Worm (Caenorhabditis elegans) whole organism, L2 larva: ENCODE results near the gene T24C12.4.

Experiments
- R02D3.7 ChIP-seq: fragments of 150-350 bp; optimal IDR thresholded peaks from 2 replicates; lab custom pipeline; 2014; ENCODE audit warnings: missing biosample characterization, missing genetic modification characterization
- elt-3 ChIP-seq: sonication (generic microtip); optimal IDR thresholded peaks from 2 replicates; lab custom pipeline; 2017; ENCODE audit warnings: missing biosample characterization, missing genetic modification characterization
- fos-1 ChIP-seq: fragments of 150-350 bp; optimal IDR thresholded peaks from 2 replicates; lab custom pipeline; 2014; ENCODE audit warnings: missing biosample characterization, missing genetic modification characterization
- lsy-2 ChIP-seq, 2 experiments: fragments of 150-350 bp in 1 of 2; sonication (generic microtip) in 1 of 2; optimal IDR thresholded peaks; 2 replicates each; lab custom pipeline; 2014 to 2017; ENCODE audit warnings: missing biosample characterization in 2 of 2, missing genetic modification characterization in 2 of 2
- mdl-1 ChIP-seq, 2 experiments: fragments of 150-350 bp in 1 of 2; sonication (generic microtip) in 1 of 2; optimal IDR thresholded peaks; 2 replicates each; lab custom pipeline; 2017; ENCODE audit warnings: missing biosample characterization in 2 of 2, missing genetic modification characterization in 2 of 2
- nhr-10 ChIP-seq: sonication (generic microtip); optimal IDR thresholded peaks from 2 replicates; lab custom pipeline; 2017; ENCODE audit warnings: missing biosample characterization, missing genetic modification characterization
- nhr-12 ChIP-seq: fragments of 150-350 bp; optimal IDR thresholded peaks from 2 replicates; lab custom pipeline; 2014; ENCODE audit warnings: missing biosample characterization, missing genetic modification characterization
- sma-3 ChIP-seq: sonication (generic microtip); optimal IDR thresholded peaks from 2 replicates; lab custom pipeline; 2016; ENCODE audit warnings: missing genetic modification reagents, missing genetic modification characterization, missing compliant biosample characterization
- unc-39 ChIP-seq: fragments of 150-350 bp; optimal IDR thresholded peaks from 2 replicates; lab custom pipeline; 2014; ENCODE audit warnings: missing biosample characterization, missing genetic modification characterization
- unc-55 ChIP-seq: fragments of 150-350 bp; sonication (generic microtip); optimal IDR thresholded peaks from 3 replicates; lab custom pipeline; 2014; ENCODE audit warnings: missing biosample characterization, missing genetic modification reagents, missing genetic modification characterization
- unc-62 ChIP-seq: fragments of 150-350 bp; optimal IDR thresholded peaks from 2 replicates; lab custom pipeline; 2014; ENCODE audit warnings: missing biosample characterization, missing genetic modification reagents, missing genetic modification characterization

DNA sequence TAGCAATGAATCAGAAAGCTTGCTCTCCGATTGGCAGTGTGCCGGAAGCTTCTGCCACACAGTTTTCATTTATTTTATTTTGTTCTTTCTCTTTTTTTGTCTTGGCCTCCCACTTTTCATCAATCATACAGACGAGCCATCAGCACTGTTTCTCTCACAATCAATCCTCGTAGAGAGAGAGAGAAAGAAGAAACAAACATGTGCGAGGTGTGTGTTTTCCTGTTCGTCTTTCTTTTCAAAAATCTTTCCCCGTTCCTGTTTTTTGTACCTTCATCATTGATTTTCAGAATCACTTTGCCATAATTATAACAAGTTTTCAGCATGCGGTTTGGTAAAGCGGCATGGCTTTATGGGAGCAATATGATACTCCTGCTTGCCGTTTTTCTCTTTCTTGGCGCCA, 5.7 kb downstream of the T24C12.4 start, which contains the start of gene T24C12.1:
- TF ChIP-seq R02D3.7 (tag; lab: Kevin White, UChicago), result no peak
- no peak for TF ChIP-seq unc-39 (tag; lab: Kevin White, UChicago)
- no peak for TF ChIP-seq unc-55 (GFP tag; lab: Kevin White, UChicago)
- no peak for TF ChIP-seq nhr-12
- no peak for TF ChIP-seq mdl-1 (tag; optimal IDR thresholded peaks at IDR 0.05; lab: Kevin White, UChicago)
- TF ChIP-seq unc-62 (GFP tag; lab: Kevin White, UChicago), result no peak
- TF ChIP-seq lsy-2 (tag; optimal IDR thresholded peaks at IDR 0.05; lab: Kevin White, UChicago), result no peak
- no peak for TF ChIP-seq nhr-10 (tag; lab: Kevin White, UChicago)
- TF ChIP-seq sma-3, result no peak
- TF ChIP-seq fos-1 (tag; lab: Kevin White, UChicago), result no peak
- TF ChIP-seq elt-3 (tag; lab: Kevin White, UChicago), result no peak
